Worm (Caenorhabditis elegans) whole organism, early embryonic: ENCODE measurements around the gene Y45F10B.59.
"Not testable (repeated sequence)": the region's sequence is repeated elsewhere in the genome, so short reads cannot be mapped to it uniquely, and the experiment has no call there.

ENCODE experiments used
- F13C5.2 ChIP-seq: sonication (generic microtip); optimal IDR thresholded peaks from 2 replicates; lab custom pipeline; 2017; ENCODE audit warnings: mild to moderate bottlenecking, missing genetic modification characterization, inconsistent platforms, missing compliant biosample characterization
- aly-1 ChIP-seq: sonication (generic microtip); optimal IDR thresholded peaks from 2 replicates; lab custom pipeline; 2016; ENCODE audit warnings: missing genetic modification characterization, missing compliant biosample characterization
- ama-1 ChIP-seq: fragments of 150-350 bp; optimal IDR thresholded peaks from 2 replicates; lab custom pipeline; 2014
- ceh-13 ChIP-seq: fragments of 200-800 bp; sonication (Bioruptor generic); optimal IDR thresholded peaks from 2 replicates; lab custom pipeline; 2018; ENCODE audit warnings: mild to moderate bottlenecking, missing genetic modification characterization, missing compliant biosample characterization
- ceh-36 ChIP-seq: sonication (generic microtip); optimal IDR thresholded peaks from 2 replicates; lab custom pipeline; 2016; ENCODE audit warnings: missing genetic modification characterization, inconsistent platforms, missing compliant biosample characterization
- ets-7 ChIP-seq: sonication (generic microtip); optimal IDR thresholded peaks from 2 replicates; lab custom pipeline; 2016; ENCODE audit warnings: missing genotype, missing genetic modification characterization, missing compliant biosample characterization
- flt-1 ChIP-seq: fragments of 200-800 bp; sonication (Bioruptor generic); IDR thresholded peaks from 2 replicates; pipeline ENCODE4 v1.3.6; 2022; ENCODE audit warnings: missing genetic modification characterization, missing compliant biosample characterization
- hmbx-1 ChIP-seq: sonication (generic microtip); optimal IDR thresholded peaks from 2 replicates; lab custom pipeline; 2016; ENCODE audit warnings: mild to moderate bottlenecking, missing genetic modification characterization, missing compliant biosample characterization
- hmg-4 ChIP-seq: fragments of 200-800 bp; sonication (Bioruptor generic); optimal IDR thresholded peaks from 2 replicates; lab custom pipeline; 2018; ENCODE audit warnings: mild to moderate bottlenecking, missing genetic modification characterization, missing compliant biosample characterization
- hnd-1 ChIP-seq: sonication (generic microtip); optimal IDR thresholded peaks from 2 replicates; lab custom pipeline; 2016; ENCODE audit warnings: missing genetic modification characterization, missing compliant biosample characterization
- pes-1 ChIP-seq: fragments of 200-800 bp; sonication (Bioruptor generic); IDR thresholded peaks from 2 replicates; pipeline ENCODE4 v1.3.6; 2022; ENCODE audit warnings: missing genetic modification reagents, missing genetic modification characterization, missing compliant biosample characterization
- scrt-1 ChIP-seq: fragments of 200-800 bp; sonication (Bioruptor generic); IDR thresholded peaks from 2 replicates; pipeline ENCODE4 v1.3.6; 2022; ENCODE audit warnings: missing genetic modification characterization, missing compliant biosample characterization
- sea-1 ChIP-seq: fragments of 200-800 bp; sonication (Bioruptor generic); conservative IDR thresholded peaks from 2 replicates; pipeline ENCODE4 v1.3.6; 2022; ENCODE audit warnings: missing genetic modification characterization, missing compliant biosample characterization
- tbx-37 ChIP-seq: fragments of 200-800 bp; sonication (Bioruptor generic); conservative IDR thresholded peaks from 2 replicates; pipeline ENCODE4 v1.3.6; 2022; ENCODE audit warnings: missing genetic modification reagents, missing genetic modification characterization, missing compliant biosample characterization
- tra-4 ChIP-seq: sonication (generic microtip); optimal IDR thresholded peaks from 2 replicates; lab custom pipeline; 2017; ENCODE audit warnings: missing genetic modification characterization, missing compliant biosample characterization

Gene Y45F10B.59

DNA sequence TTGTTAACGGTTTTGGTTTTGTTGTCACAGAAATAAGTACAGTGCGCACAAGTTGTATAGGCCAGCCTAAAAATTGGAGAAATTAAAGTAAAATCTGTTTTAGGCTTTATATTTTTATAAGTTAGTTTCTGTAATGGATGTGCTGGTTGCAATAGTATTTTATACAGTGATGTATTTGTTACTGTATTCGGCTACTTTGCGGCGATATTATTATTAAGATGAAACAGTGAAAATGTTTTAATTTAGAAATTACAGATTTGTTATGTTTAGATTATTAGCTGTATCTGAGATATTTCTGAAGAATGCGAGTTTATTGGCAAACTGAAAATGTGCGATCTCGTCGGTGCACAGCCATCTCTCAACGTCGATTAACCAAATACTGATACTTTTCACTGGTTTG, 45.1 kb downstream of the Y45F10B.59 start, which contains the start of gene ule-4:
Gene ule-4, minus strand, starts transcription at position 101 of the 400 bp plus-strand sequence.
- TF ChIP-seq ama-1 (lab: Kevin White, UChicago) (no peak), hnd-1 (tag; lab: Kevin White, UChicago) (no peak), hmbx-1 (tag; lab: Kevin White, UChicago) (no peak), ets-7 (no peak), sea-1 (GFP tag; lab: Robert Waterston, UW) (no peak)

DNA sequence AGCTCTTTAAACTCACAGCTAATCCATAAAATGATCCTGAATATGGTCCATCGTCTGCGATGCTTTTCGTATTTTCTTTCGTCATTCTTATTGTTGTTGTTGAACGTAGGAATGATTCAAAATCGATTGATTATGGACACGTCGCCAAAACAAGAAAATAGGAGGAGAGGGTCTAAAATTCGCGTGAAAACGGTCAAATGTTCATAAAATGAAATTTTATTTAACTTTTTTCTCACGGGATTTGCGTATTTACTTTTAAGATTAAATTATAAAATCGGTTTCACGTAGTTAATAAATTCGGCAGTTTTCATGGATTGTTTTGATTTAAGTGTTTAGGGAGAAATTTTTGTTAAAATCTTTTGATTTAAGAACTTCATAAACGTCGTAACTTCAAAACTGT, 46.7 kb downstream of the Y45F10B.59 start, which contains the start of gene C08F11.10:
Gene C08F11.10, minus strand, starts transcription at position 101 of the 400 bp plus-strand sequence.
- TF ChIP-seq pes-1 (GFP tag; lab: Robert Waterston, UW) = no peak
- no peak for TF ChIP-seq hmbx-1 (tag; lab: Kevin White, UChicago)
- TF ChIP-seq aly-1 (tag; lab: Kevin White, UChicago) = no peak
- no peak for TF ChIP-seq ets-7
- no peak for TF ChIP-seq flt-1
- TF ChIP-seq tbx-37 = no peak
- TF ChIP-seq hmg-4 (GFP tag; lab: Kevin White, UChicago) = no peak
- TF ChIP-seq ceh-13 = no peak
- no peak for TF ChIP-seq tra-4 (tag; lab: Kevin White, UChicago)
- TF ChIP-seq F13C5.2 (tag; lab: Kevin White, UChicago) = no peak
- no peak for TF ChIP-seq ama-1 (lab: Kevin White, UChicago)
- TF ChIP-seq hnd-1 (tag; lab: Kevin White, UChicago) = no peak
- TF ChIP-seq scrt-1 (GFP tag; lab: Robert Waterston, UW) = no peak
- TF ChIP-seq sea-1 (GFP tag; lab: Robert Waterston, UW) = no peak

DNA sequence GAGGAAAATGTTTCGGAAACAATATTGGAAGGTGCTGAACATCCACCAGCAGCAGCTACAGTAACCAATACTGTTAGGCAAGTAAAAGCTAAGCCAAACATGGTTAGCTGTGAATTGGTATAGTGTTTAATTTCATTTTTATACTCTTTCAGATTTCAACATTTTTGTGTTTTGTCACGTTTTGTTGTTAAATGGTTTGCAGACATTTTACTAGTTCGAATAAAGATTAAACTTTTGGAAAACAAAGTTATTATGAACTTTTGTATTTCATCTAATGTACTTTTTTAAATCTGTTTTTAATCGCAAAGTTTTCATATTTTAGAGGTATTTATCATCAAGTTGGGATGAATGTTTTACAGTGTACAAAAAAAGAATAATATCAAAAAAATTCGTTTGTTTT, 47.8 kb downstream of the Y45F10B.59 start, which contains the start of gene C08F11.17:
Gene C08F11.17, minus strand, starts transcription at position 101 of the 400 bp plus-strand sequence.
- no peak for TF ChIP-seq F13C5.2 (tag; lab: Kevin White, UChicago)
- no peak for TF ChIP-seq aly-1 (tag; lab: Kevin White, UChicago)
- TF ChIP-seq hmg-4 (GFP tag; lab: Kevin White, UChicago) = no peak
- no peak for TF ChIP-seq pes-1 (GFP tag; lab: Robert Waterston, UW)
- TF ChIP-seq scrt-1 (GFP tag; lab: Robert Waterston, UW) = no peak
- TF ChIP-seq hmbx-1 (tag; lab: Kevin White, UChicago) = no peak
- no peak for TF ChIP-seq ceh-36 (tag; lab: Kevin White, UChicago)
- TF ChIP-seq tra-4 (tag; lab: Kevin White, UChicago) = no peak
- TF ChIP-seq hnd-1 (tag; lab: Kevin White, UChicago) = no peak

DNA sequence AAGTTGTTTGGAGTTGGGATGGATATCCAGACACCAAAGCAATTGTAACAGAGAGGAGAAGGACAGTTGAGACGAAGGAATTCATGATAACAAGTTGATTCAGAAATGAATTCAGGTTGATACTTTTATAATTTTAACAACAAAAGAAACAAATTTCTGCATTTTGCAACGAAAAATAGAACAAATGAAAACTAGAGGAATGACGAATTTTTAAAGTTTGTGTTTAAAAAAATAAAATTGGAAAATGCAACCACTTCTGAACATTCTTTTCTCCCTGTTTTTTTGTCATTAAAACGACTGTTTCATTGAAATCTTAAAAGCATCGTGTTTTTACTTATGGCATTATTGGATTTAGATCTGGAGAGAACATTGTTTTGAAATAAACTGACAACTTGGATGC, 49.0 kb downstream of the Y45F10B.59 start, which contains the start of gene C08F11.12:
Gene C08F11.12, minus strand, starts transcription at position 101 of the 400 bp plus-strand sequence.
- not testable (repeated sequence) for TF ChIP-seq sea-1 (GFP tag; lab: Robert Waterston, UW); tbx-37; flt-1

DNA sequence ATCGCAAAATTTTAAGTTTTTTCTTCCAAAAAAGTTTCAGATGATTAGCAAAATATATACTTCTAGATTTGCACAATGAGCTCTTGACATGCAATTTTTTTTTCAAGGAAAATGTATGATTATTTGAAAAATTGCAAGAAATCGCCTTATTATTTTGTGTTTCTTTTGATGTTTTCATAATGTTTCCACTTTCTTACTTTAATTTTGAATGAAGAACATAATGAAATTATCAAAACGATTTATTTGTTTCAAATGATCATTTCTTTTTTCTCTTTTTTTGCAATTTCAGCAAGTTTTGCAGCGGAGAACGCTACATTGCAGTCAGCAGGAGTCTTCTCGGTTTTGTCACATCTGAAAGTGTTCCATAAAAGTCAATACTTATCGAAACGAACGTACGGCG, 49.6 kb downstream of the Y45F10B.59 start, which contains the start of gene Y45F10C.6:
Gene Y45F10C.6, plus strand, starts transcription at position 301 of the 400 bp plus-strand sequence.
- TF ChIP-seq F13C5.2 (tag; lab: Kevin White, UChicago); ceh-13; ceh-36 (tag; lab: Kevin White, UChicago): not testable (repeated sequence)
